Worm (Caenorhabditis elegans) whole organism, L4/young adult: ENCODE results near the gene hira-1.

ENCODE experiments used
- W03F9.2 ChIP-seq: fragments of 150-350 bp; optimal IDR thresholded peaks from 2 replicates; lab custom pipeline; 2014; ENCODE audit warnings: missing biosample characterization, missing genetic modification characterization
- him-1 ChIP-seq: sonication (generic microtip); optimal IDR thresholded peaks from 2 replicates; lab custom pipeline; 2016; ENCODE audit warnings: missing genotype, missing genetic modification reagents, missing genetic modification characterization, missing compliant biosample characterization

ce11 chrIII:5225321-5225720, 34.4 kb downstream of the hira-1 start, which contains the start of gene nex-1:
- TF ChIP-seq him-1 (tag; lab: Kevin White, UChicago) = no peak
- peak; percentile 17 for TF ChIP-seq W03F9.2 (tag; lab: Kevin White, UChicago)
